Worm (Caenorhabditis elegans): ENCODE data around the gene aman-2.

ce11 chrV:11929046-11929590, 3.9 kb downstream of the aman-2 start, which contains the start of gene F58H1.2:
- no peak for TF ChIP-seq him-1 (tag; optimal IDR thresholded peaks at IDR 0.05)
- no peak for TF ChIP-seq dao-5 (tag; optimal IDR thresholded peaks at IDR 0.05)
- no peak for TF ChIP-seq W03F9.2 (tag; optimal IDR thresholded peaks at IDR 0.05)
